Fruit fly (Drosophila melanogaster): Measurements from ENCODE around the gene Rbf2.
A peak's percentile ranks its signal among the peaks of the same experiment; 100 is the strongest.

Rbf2 gene

DNA sequence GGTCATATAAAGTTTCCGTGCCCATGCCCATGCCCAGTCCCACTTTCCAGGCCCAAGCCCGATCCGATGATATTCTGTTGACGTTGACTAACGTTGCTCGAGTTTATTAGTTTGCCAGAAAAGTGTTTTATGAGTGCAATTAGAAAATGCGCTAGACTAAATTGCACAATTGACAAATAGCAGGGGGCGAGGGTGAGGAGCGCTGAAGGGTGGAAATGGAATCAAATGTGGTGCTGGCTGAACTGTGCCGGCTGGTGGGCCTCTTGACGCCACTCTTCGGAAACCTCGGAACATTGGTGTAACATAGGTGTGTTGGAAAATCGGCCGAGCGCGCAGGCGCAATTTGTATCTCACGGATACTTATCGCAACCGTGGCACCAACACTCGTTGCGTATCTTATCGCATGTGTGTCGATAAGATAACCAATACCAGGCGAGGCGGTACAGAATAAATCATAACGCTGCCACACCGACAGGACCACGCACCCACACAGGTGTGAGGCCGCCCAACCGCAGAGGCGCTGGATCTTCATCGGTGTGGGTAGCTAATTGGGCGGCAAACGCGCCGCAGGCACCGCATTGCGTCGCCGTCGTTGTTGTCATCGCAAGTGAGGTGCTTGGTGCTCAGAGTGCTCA lies 46.6 kb downstream of the Rbf2 start:
- TF ChIP-seq CG17801 (GFP tag; optimal IDR thresholded peaks at IDR 0.05; ENCODE audit: partially characterized antibody) = peak; percentile 34

DNA sequence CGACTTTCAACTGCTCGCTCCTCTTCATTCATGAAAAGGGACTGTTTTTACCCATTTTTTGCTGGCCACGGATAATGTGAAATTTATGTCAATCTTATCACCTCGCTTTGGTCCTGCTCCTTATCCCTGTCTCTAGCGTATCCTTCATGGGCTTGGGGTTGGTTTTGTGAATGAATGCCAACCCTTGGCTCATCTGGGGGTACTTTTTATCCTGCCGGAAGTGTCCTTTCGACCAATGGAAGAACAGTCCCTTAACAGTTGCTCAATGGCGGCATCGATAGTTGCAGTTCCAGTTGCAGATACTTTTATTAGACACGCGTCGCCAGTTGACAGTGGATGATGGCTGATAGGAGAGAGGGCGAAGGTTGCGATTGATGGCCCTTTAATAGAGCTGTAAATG lies 48.3 kb downstream of the Rbf2 start:
- TF ChIP-seq CG17801 (GFP tag; optimal IDR thresholded peaks at IDR 0.05; ENCODE audit: partially characterized antibody) = no peak

DNA sequence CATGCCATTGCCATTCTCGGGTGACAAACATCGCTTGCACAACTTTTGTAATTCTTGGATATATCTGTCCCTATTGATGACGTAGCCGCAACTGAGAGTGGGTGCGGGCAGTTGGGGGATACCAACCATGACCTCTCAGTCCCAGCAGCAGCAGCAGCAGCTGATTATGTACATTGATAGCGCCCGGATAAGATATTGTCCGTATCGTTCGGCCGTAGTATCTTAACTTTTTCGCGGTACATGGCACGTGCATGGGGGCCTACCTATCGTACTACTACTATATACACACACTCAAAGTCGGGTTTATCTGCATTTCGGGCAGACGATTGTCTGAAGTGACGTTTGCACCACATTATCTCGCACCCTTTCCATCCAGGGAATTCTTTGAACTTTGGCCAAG lies 49.3 kb downstream of the Rbf2 start:
- TF ChIP-seq CG17801 (GFP tag; optimal IDR thresholded peaks at IDR 0.05; ENCODE audit: partially characterized antibody) = no peak
